Worm (Caenorhabditis elegans): ENCODE results near the gene Y54G2A.57.

The Y54G2A.57 gene

DNA sequence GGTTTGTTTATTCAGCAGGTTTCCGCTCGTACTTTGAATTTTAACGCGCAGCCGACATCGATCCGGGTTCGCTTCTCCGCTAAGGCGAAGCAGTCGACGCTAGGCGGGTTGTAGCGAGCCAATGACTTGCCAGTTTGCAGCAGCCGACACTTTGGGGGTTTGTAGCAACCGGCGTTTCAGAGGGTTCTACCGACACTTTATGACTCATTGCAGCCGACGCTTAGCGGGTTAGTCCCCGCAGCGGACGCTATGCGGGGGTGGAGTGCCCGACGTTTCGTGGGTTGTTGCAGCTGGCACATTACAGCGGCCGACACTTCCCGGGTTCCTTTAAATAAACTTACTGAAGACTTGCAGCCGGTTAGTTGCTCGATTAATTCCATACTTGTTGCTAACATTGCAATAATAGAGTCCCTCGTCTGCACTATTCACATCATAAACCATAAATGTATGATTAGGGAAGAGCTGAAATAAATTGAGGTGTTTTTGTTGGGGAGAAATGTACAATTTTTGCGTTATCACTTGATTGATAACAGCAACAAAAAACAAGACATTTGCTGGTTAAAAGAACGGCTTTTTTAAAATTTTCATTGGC is at the start of gene Y54G2A.57:
Gene Y54G2A.57, plus strand, starts transcription at position 542 of the 592 bp plus-strand sequence.
- no peak for TF ChIP-seq T22C8.4 (GFP tag; IDR thresholded peaks at IDR 0.05)
- TF ChIP-seq ref-1 (GFP tag; conservative IDR thresholded peaks at IDR 0.05) = no peak
- TF ChIP-seq klf-2 (GFP tag; conservative IDR thresholded peaks at IDR 0.05) = no peak
- no peak for TF ChIP-seq ztf-29 (GFP tag; IDR thresholded peaks at IDR 0.05)
- TF ChIP-seq cog-1 (tag; optimal IDR thresholded peaks at IDR 0.05) = no peak
- no peak for TF ChIP-seq flt-1 (GFP tag; IDR thresholded peaks at IDR 0.05)
- TF ChIP-seq ztf-23 (GFP tag; IDR thresholded peaks at IDR 0.05) = no peak
- no peak for TF ChIP-seq tab-1 (GFP tag; IDR thresholded peaks at IDR 0.05)
- no peak for TF ChIP-seq med-1 (GFP tag; optimal IDR thresholded peaks at IDR 0.05; ENCODE audit: insufficient read depth)

DNA sequence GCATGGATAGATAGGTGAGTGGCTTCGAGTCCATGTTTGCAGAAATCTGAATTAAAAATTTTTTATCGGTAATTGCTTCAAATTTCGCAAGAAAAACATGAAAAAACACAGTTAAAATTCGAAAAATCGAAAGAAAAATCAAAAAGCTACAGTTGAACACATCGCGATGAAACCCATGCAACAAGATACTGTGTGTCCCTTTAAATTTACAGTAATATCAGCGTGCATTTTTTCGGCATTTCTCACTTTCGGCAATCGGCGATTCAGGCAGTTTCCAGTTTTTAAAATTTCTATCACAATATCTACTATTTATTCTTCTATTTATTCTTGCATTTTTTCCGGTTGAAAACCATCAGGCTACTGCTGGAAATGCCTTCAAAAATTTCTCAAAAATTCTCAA is 47.5 kb upstream of the Y54G2A.57 start, which contains the start of gene fbxc-45:
Gene fbxc-45, minus strand, starts transcription at position 48 of the 400 bp plus-strand sequence.
- TF ChIP-seq ztf-23 (GFP tag; IDR thresholded peaks at IDR 0.05) (no peak), T22C8.4 (GFP tag; IDR thresholded peaks at IDR 0.05) (no peak), med-1 (GFP tag; optimal IDR thresholded peaks at IDR 0.05; ENCODE audit: insufficient read depth) (no peak)

DNA sequence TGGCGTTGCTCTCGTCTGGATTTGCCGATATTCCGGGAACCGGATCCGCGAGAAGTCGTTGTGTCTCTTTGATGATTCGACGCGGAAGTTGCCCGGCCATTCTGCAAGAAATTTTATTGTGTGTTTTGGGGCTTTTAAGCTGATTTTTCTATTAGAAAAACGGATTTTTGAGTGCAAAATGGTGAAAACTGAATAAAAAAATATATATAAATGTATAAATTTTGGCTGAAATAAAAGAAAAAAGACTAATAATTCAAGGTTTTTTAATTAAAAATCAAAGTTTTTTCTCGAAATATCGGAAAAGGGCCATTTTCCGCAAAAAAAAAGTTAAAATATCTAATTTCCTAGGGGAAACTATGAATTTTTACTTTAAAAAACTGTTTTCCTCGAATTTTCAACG is 44.1 kb upstream of the Y54G2A.57 start, which contains the start of gene ubc-13:
Gene ubc-13, minus strand, starts transcription at position 101 of the 400 bp plus-strand sequence.
- TF ChIP-seq med-1 (GFP tag; optimal IDR thresholded peaks at IDR 0.05; ENCODE audit: insufficient read depth) (no peak), cog-1 (tag; optimal IDR thresholded peaks at IDR 0.05) (no peak), klf-2 (GFP tag; conservative IDR thresholded peaks at IDR 0.05) (no peak)

DNA sequence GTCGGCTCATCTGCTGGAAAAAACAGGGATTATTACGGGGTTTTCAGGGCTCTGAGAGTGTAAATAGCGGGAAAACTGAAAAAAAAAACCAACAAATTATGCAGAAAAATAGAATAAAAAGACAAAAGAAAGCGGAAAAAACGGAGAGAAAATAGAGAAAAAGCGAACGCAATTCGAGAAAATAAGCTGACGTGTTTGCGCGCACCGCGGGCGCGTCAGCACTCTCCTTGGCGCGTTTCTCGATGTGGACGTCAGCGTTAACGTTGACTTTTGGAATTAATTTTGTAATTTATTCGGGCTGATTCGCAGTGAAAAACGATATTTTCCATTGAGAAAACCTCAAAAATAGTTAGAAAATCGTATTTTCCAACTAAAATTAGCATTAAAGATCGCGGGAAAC is 41.3 kb upstream of the Y54G2A.57 start, which contains the start of gene manf-1:
Gene manf-1, minus strand, starts transcription at position 13 of the 400 bp plus-strand sequence.
- no peak for TF ChIP-seq klf-2 (GFP tag; conservative IDR thresholded peaks at IDR 0.05)
- no peak for TF ChIP-seq flt-1 (GFP tag; IDR thresholded peaks at IDR 0.05)
- TF ChIP-seq ztf-23 (GFP tag; IDR thresholded peaks at IDR 0.05) = no peak
- no peak for TF ChIP-seq ztf-29 (GFP tag; IDR thresholded peaks at IDR 0.05)

DNA sequence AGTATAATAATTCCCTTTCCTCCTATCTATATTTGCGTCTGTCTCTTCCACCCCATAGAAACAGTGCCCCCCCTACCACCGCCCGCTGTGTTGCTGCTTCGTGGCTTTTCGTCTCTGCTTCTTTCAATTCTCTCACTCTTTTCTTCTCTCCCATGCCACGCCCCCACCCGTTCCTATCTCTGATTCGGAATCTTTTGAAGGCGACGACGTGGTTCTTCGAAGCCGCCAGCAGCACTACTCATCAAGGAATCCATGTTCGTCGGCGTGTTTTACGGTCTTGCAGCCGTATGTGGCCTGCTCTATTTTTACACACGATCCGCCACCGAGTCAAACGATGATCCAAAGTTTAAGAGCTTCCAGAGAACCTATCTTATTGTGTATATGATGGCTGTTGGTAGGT is 38.5 kb upstream of the Y54G2A.57 start, which contains the start of gene samt-1:
Gene samt-1, plus strand, starts transcription at position 176 of the 400 bp plus-strand sequence.
- no peak for TF ChIP-seq klf-2 (GFP tag; conservative IDR thresholded peaks at IDR 0.05)
- no peak for TF ChIP-seq T22C8.4 (GFP tag; IDR thresholded peaks at IDR 0.05)
- no peak for TF ChIP-seq tab-1 (GFP tag; IDR thresholded peaks at IDR 0.05)
- no peak for TF ChIP-seq med-1 (GFP tag; optimal IDR thresholded peaks at IDR 0.05; ENCODE audit: insufficient read depth)
- no peak for TF ChIP-seq cog-1 (tag; optimal IDR thresholded peaks at IDR 0.05)
- TF ChIP-seq ref-1 (GFP tag; conservative IDR thresholded peaks at IDR 0.05) = no peak
- no peak for TF ChIP-seq flt-1 (GFP tag; IDR thresholded peaks at IDR 0.05)
- no peak for TF ChIP-seq ztf-29 (GFP tag; IDR thresholded peaks at IDR 0.05)
- no peak for TF ChIP-seq ztf-23 (GFP tag; IDR thresholded peaks at IDR 0.05)

DNA sequence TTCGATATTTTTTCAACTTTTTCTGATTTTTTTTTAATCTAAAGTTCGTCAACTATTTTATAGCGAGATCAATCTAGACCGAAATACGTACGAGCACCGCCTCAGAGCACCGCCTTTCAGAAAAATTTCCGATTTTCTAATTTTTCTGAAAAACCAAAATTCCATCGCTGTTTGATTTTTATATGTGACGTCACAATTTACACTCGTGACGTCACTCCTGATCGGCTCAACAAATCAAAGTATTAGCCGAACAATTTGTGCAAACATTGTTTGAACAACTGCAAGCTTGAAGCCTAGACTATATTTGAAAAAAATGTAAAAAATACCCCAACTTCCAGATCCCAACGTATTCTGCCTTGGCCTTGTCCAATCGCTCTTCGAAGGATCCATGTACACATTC is 34.5 kb upstream of the Y54G2A.57 start:
- TF ChIP-seq flt-1 (GFP tag; IDR thresholded peaks at IDR 0.05) (no peak), ref-1 (GFP tag; conservative IDR thresholded peaks at IDR 0.05) (no peak), med-1 (GFP tag; optimal IDR thresholded peaks at IDR 0.05; ENCODE audit: insufficient read depth) (no peak), T22C8.4 (GFP tag; IDR thresholded peaks at IDR 0.05) (no peak), ztf-23 (GFP tag; IDR thresholded peaks at IDR 0.05) (no peak), cog-1 (tag; optimal IDR thresholded peaks at IDR 0.05) (no peak), tab-1 (GFP tag; IDR thresholded peaks at IDR 0.05) (no peak), ztf-29 (GFP tag; IDR thresholded peaks at IDR 0.05) (no peak), klf-2 (GFP tag; conservative IDR thresholded peaks at IDR 0.05) (no peak)

DNA sequence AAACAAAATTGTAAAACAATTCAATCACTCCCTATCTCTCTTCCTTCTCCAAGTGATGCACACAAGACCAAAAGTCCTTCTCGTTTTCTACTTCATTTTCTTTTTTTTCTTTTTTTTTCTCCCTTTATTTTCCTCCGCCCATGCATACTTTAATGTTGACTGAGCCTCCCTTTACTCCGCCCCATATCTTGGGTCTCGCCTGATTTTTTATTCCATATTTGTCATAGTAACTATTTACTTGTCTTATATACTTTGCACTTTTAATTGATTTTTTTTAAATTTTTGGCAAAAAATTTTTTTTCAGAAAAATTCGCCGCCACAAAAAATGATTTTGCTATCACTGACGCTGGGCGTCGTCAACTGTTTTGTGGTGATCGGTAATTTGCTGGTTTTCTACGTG is 9.9 kb upstream of the Y54G2A.57 start, which contains the start of gene ser-6:
Gene ser-6, plus strand, starts transcription at position 301 of the 400 bp plus-strand sequence.
- TF ChIP-seq cog-1 (tag; optimal IDR thresholded peaks at IDR 0.05) = no peak
- TF ChIP-seq tab-1 (GFP tag; IDR thresholded peaks at IDR 0.05) = no peak
- no peak for TF ChIP-seq med-1 (GFP tag; optimal IDR thresholded peaks at IDR 0.05; ENCODE audit: insufficient read depth)
- TF ChIP-seq klf-2 (GFP tag; conservative IDR thresholded peaks at IDR 0.05) = no peak
- TF ChIP-seq T22C8.4 (GFP tag; IDR thresholded peaks at IDR 0.05) = no peak
- TF ChIP-seq ztf-23 (GFP tag; IDR thresholded peaks at IDR 0.05) = no peak
- TF ChIP-seq ztf-29 (GFP tag; IDR thresholded peaks at IDR 0.05) = no peak
- TF ChIP-seq ref-1 (GFP tag; conservative IDR thresholded peaks at IDR 0.05) = no peak
- no peak for TF ChIP-seq flt-1 (GFP tag; IDR thresholded peaks at IDR 0.05)

DNA sequence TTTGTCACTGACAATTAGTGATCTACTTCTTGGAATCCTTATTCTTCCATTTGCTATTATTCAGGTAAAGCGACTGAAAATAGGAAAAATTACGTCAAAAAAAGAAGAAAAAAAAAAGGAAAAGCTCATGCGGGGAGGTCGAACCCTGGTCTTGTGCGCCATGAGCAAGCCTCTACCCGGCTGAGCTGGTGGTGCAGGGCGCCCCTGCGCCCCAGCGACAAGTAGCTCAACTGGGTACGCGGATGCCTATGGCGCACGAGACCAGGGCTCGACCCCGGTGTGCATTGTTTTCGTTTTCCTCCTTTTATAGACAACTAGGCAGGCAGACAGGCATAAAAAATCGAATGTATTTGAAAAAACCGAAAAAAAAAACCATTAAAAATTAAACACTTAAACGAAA is 9.5 kb upstream of the Y54G2A.57 start:
- TF ChIP-seq cog-1 (tag; optimal IDR thresholded peaks at IDR 0.05) (no peak), flt-1 (GFP tag; IDR thresholded peaks at IDR 0.05) (no peak), ref-1 (GFP tag; conservative IDR thresholded peaks at IDR 0.05) (no peak), T22C8.4 (GFP tag; IDR thresholded peaks at IDR 0.05) (no peak), med-1 (GFP tag; optimal IDR thresholded peaks at IDR 0.05; ENCODE audit: insufficient read depth) (no peak), ztf-29 (GFP tag; IDR thresholded peaks at IDR 0.05) (no peak), klf-2 (GFP tag; conservative IDR thresholded peaks at IDR 0.05) (no peak), ztf-23 (GFP tag; IDR thresholded peaks at IDR 0.05) (no peak), tab-1 (GFP tag; IDR thresholded peaks at IDR 0.05) (no peak)

DNA sequence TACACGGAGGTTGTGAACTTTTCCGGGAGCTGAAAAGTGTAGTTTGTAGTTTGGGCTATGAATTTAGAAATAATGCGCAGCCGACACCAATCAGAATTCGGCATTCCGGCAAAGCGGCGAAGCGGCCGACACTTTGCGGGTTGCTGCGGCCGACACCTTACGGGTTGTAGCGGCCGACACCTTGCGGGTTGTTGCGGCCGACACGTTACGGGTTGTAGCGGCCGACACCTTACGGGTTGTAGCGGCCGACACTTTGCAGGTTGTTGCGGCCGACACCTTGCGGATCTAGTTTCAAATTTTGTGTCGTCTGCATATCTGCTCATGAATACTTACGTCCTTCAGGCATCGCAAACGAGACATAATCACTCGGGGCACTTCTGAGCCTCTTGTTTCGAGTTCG is 2.9 kb upstream of the Y54G2A.57 start:
- TF ChIP-seq ztf-29 (GFP tag; IDR thresholded peaks at IDR 0.05) (no peak), ref-1 (GFP tag; conservative IDR thresholded peaks at IDR 0.05) (no peak), tab-1 (GFP tag; IDR thresholded peaks at IDR 0.05) (no peak), T22C8.4 (GFP tag; IDR thresholded peaks at IDR 0.05) (no peak)

ce11 chrIV:2971060-2971459 is 1.3 kb downstream of the Y54G2A.57 start:
- TF ChIP-seq klf-2 (GFP tag; conservative IDR thresholded peaks at IDR 0.05) = 0 out of 2 replicates have a peak, but pooled peaks have one; percentile 28
- TF ChIP-seq ref-1 (GFP tag; conservative IDR thresholded peaks at IDR 0.05) = no peak
- TF ChIP-seq med-1 (GFP tag; optimal IDR thresholded peaks at IDR 0.05; ENCODE audit: insufficient read depth) = no peak
- no peak for TF ChIP-seq cog-1 (tag; optimal IDR thresholded peaks at IDR 0.05)
- TF ChIP-seq tab-1 (GFP tag; IDR thresholded peaks at IDR 0.05) = peak; percentile 56; the same call in 1 of the 2 replicates
